Worm (Caenorhabditis elegans): ENCODE results near the gene cki-2.

DNA sequence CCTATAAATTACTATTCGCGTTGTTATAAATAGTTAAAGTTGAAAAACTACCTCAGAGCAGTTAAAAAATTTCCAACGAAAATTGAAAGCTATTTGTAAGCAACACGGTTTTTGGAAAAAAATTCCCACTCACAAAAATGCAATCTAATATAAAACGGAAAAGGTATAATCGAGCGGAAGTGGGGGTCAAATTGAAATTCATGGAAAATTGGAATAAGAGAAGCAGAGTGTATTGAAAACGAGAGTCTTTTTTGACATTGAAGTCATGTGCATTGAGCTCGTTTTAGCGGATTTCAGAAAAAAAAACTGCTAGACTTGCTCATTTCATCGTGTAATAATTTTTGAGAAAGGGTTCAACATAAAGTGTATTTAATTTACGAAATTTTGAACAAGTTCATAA, 46.0 kb upstream of the cki-2 start:
- no peak for TF ChIP-seq nhr-11 (tag; optimal IDR thresholded peaks at IDR 0.05)
- TF ChIP-seq pag-3 (tag; optimal IDR thresholded peaks at IDR 0.05; ENCODE audit: borderline replicate concordance), result no peak
- TF ChIP-seq C38D4.7 (GFP tag; optimal IDR thresholded peaks at IDR 0.05), result no peak
- TF ChIP-seq unc-55 (GFP tag; optimal IDR thresholded peaks at IDR 0.05), result no peak
